Worm (Caenorhabditis elegans) whole organism, late embryonic: ENCODE measurements around the gene K07F5.14.
A peak's percentile ranks its signal among the peaks of the same experiment; 100 is the strongest.

Source experiments
- C08G9.2 ChIP-seq: sonication (generic microtip); optimal IDR thresholded peaks from 2 replicates; lab custom pipeline; 2016; ENCODE audit warnings: mild to moderate bottlenecking, missing genetic modification characterization, moderate library complexity, missing compliant biosample characterization
- Y22D7AL.16 ChIP-seq: sonication (generic microtip); optimal IDR thresholded peaks from 2 replicates; lab custom pipeline; 2016; ENCODE audit warnings: missing genetic modification characterization, missing compliant biosample characterization
- ama-1 ChIP-seq: fragments of 150-350 bp; optimal IDR thresholded peaks from 2 replicates; lab custom pipeline; 2014
- ceh-18 ChIP-seq: sonication (generic microtip); optimal IDR thresholded peaks from 2 replicates; lab custom pipeline; 2016; ENCODE audit warnings: missing genetic modification characterization, missing compliant biosample characterization
- ceh-19 ChIP-seq: fragments of 200-800 bp; sonication (Bioruptor generic); optimal IDR thresholded peaks from 2 replicates; lab custom pipeline; 2018; ENCODE audit warnings: mild to moderate bottlenecking, missing genetic modification characterization, missing compliant biosample characterization
- ceh-24 ChIP-seq: sonication (generic microtip); optimal IDR thresholded peaks from 2 replicates; lab custom pipeline; 2016; ENCODE audit warnings: mild to moderate bottlenecking, missing genetic modification characterization, missing compliant biosample characterization
- ceh-31 ChIP-seq: sonication (generic microtip); optimal IDR thresholded peaks from 2 replicates; lab custom pipeline; 2016; ENCODE audit warnings: missing genetic modification characterization, missing compliant biosample characterization
- ceh-34 ChIP-seq: sonication (generic microtip); optimal IDR thresholded peaks from 2 replicates; lab custom pipeline; 2016; ENCODE audit warnings: mild to moderate bottlenecking, missing genetic modification characterization, missing compliant biosample characterization
- ceh-45 ChIP-seq: fragments of 200-800 bp; sonication (Bioruptor generic); IDR thresholded peaks from 2 replicates; pipeline ENCODE4 v1.3.6; 2022; ENCODE audit warnings: missing genetic modification reagents, missing genetic modification characterization, missing compliant biosample characterization
- ceh-48 ChIP-seq: sonication (generic microtip); optimal IDR thresholded peaks from 2 replicates; lab custom pipeline; 2016; ENCODE audit warnings: missing genetic modification characterization, inconsistent platforms, missing compliant biosample characterization
- ceh-6 ChIP-seq: fragments of 200-800 bp; sonication (Bioruptor generic); optimal IDR thresholded peaks from 2 replicates; lab custom pipeline; 2018; ENCODE audit warnings: mild to moderate bottlenecking, missing genetic modification characterization, missing compliant biosample characterization
- ceh-9 ChIP-seq: sonication (generic microtip); optimal IDR thresholded peaks from 2 replicates; lab custom pipeline; 2016; ENCODE audit warnings: mild to moderate bottlenecking, missing genetic modification characterization, inconsistent platforms, missing compliant biosample characterization
- dmd-4 ChIP-seq: sonication (generic microtip); optimal IDR thresholded peaks from 2 replicates; lab custom pipeline; 2016; ENCODE audit warnings: borderline replicate concordance, missing genetic modification characterization, missing compliant biosample characterization
- elt-2 ChIP-seq: sonication (generic microtip); optimal IDR thresholded peaks from 2 replicates; lab custom pipeline; 2016; ENCODE audit warnings: missing genetic modification reagents, missing genetic modification characterization, missing compliant biosample characterization
- elt-4 ChIP-seq: sonication (generic microtip); optimal IDR thresholded peaks from 2 replicates; lab custom pipeline; 2016; ENCODE audit warnings: missing genetic modification characterization, missing compliant biosample characterization
- ets-4 ChIP-seq: sonication (generic microtip); optimal IDR thresholded peaks from 2 replicates; lab custom pipeline; 2016; ENCODE audit warnings: missing genetic modification characterization, missing compliant biosample characterization
- fax-1 ChIP-seq: sonication (generic microtip); optimal IDR thresholded peaks from 2 replicates; lab custom pipeline; 2016; ENCODE audit warnings: missing genotype, missing genetic modification characterization, missing compliant biosample characterization
- fkh-10 ChIP-seq: fragments of 150-350 bp; optimal IDR thresholded peaks from 2 replicates; lab custom pipeline; 2014; ENCODE audit warnings: missing biosample characterization, missing genetic modification reagents, missing genetic modification characterization
- hlh-13 ChIP-seq: fragments of 200-800 bp; sonication (Bioruptor generic); optimal IDR thresholded peaks from 2 replicates; lab custom pipeline; 2018; ENCODE audit warnings: mild to moderate bottlenecking, missing genetic modification characterization, missing compliant biosample characterization
- hlh-15 ChIP-seq: sonication (generic microtip); optimal IDR thresholded peaks from 2 replicates; lab custom pipeline; 2016; ENCODE audit warnings: missing genetic modification characterization, missing compliant biosample characterization
- hlh-30 ChIP-seq: sonication (generic microtip); optimal IDR thresholded peaks from 2 replicates; lab custom pipeline; 2017; ENCODE audit warnings: antibody characterized with exemption, missing genetic modification characterization, missing compliant biosample characterization; ENCODE audit not compliant: insufficient read depth
- hlh-6 ChIP-seq: sonication (generic microtip); optimal IDR thresholded peaks from 2 replicates; lab custom pipeline; 2016; ENCODE audit warnings: missing genotype, missing genetic modification characterization, missing compliant biosample characterization
- lim-6 ChIP-seq: sonication (generic microtip); optimal IDR thresholded peaks from 2 replicates; lab custom pipeline; 2016; ENCODE audit warnings: missing genetic modification characterization, missing compliant biosample characterization
- mec-3 ChIP-seq: sonication (generic microtip); optimal IDR thresholded peaks from 2 replicates; lab custom pipeline; 2016; ENCODE audit warnings: borderline replicate concordance, missing genetic modification characterization, missing compliant biosample characterization
- nfya-1 ChIP-seq: sonication (generic microtip); optimal IDR thresholded peaks from 2 replicates; lab custom pipeline; 2017; ENCODE audit warnings: missing genetic modification characterization, mild to moderate bottlenecking, missing compliant biosample characterization, antibody characterized with exemption, moderate library complexity
- nhr-232 ChIP-seq: sonication (generic microtip); optimal IDR thresholded peaks from 2 replicates; lab custom pipeline; 2016; ENCODE audit warnings: missing genetic modification characterization, missing compliant biosample characterization
- npax-4 ChIP-seq: sonication (generic microtip); optimal IDR thresholded peaks from 2 replicates; lab custom pipeline; 2016; ENCODE audit warnings: missing genetic modification characterization, missing compliant biosample characterization
- odd-2 ChIP-seq: sonication (generic microtip); optimal IDR thresholded peaks from 2 replicates; lab custom pipeline; 2017; ENCODE audit warnings: antibody characterized with exemption, mild to moderate bottlenecking, missing genetic modification characterization, missing compliant biosample characterization
- pat-9 ChIP-seq: fragments of 200-800 bp; sonication (Bioruptor generic); optimal IDR thresholded peaks from 2 replicates; lab custom pipeline; 2018; ENCODE audit warnings: mild to moderate bottlenecking, missing genetic modification characterization, moderate library complexity, missing compliant biosample characterization
- pax-1 ChIP-seq: fragments of 150-350 bp; optimal IDR thresholded peaks from 2 replicates; lab custom pipeline; 2014; ENCODE audit warnings: missing biosample characterization, missing genetic modification characterization
- pha-4 ChIP-seq: fragments of 150-350 bp; optimal IDR thresholded peaks from 2 replicates; lab custom pipeline; 2018; ENCODE audit warnings: missing biosample characterization, missing genetic modification reagents, missing genetic modification characterization
- pqm-1 ChIP-seq: sonication (generic microtip); optimal IDR thresholded peaks from 2 replicates; lab custom pipeline; 2016; ENCODE audit warnings: missing genetic modification characterization, missing compliant biosample characterization
- pros-1 ChIP-seq: fragments of 150-350 bp; optimal IDR thresholded peaks from 2 replicates; lab custom pipeline; 2014; ENCODE audit warnings: missing biosample characterization, missing genetic modification reagents, missing genetic modification characterization
- rnt-1 ChIP-seq: sonication (generic microtip); optimal IDR thresholded peaks from 2 replicates; lab custom pipeline; 2016; ENCODE audit warnings: missing genetic modification characterization, missing compliant biosample characterization
- sdc-2 ChIP-seq: sonication (generic microtip); optimal IDR thresholded peaks from 2 replicates; lab custom pipeline; 2016; ENCODE audit warnings: missing genotype, missing genetic modification characterization, missing compliant biosample characterization
- tbx-7 ChIP-seq: sonication (generic microtip); optimal IDR thresholded peaks from 2 replicates; lab custom pipeline; 2016; ENCODE audit warnings: missing genotype, missing genetic modification characterization, missing compliant biosample characterization
- ttx-3 ChIP-seq: sonication (generic microtip); optimal IDR thresholded peaks from 2 replicates; lab custom pipeline; 2016; ENCODE audit warnings: missing genetic modification reagents, missing genetic modification characterization, missing compliant biosample characterization
- unc-3 ChIP-seq, 2 experiments: fragments of 200-800 bp in 1 of 2; sonication (Bioruptor generic) in 1 of 2; sonication (generic microtip) in 1 of 2; conservative IDR thresholded peaks in 1 of 2; optimal IDR thresholded peaks in 1 of 2; 2 replicates each; pipeline versions ENCODE4 v1.3.6 to Lab custom; 2016 to 2022; ENCODE audit warnings: missing compliant biosample characterization in 2 of 2, missing genetic modification characterization in 2 of 2, missing genetic modification reagents in 1 of 2
- unc-42 ChIP-seq: sonication (generic microtip); optimal IDR thresholded peaks from 2 replicates; lab custom pipeline; 2016; ENCODE audit warnings: missing genotype, missing genetic modification characterization, missing compliant biosample characterization
- unc-55 ChIP-seq: sonication (generic microtip); optimal IDR thresholded peaks from 2 replicates; lab custom pipeline; 2017; ENCODE audit warnings: missing biosample characterization, missing genetic modification reagents, missing genetic modification characterization
- unc-86 ChIP-seq: sonication (generic microtip); optimal IDR thresholded peaks from 2 replicates; lab custom pipeline; 2016; ENCODE audit warnings: missing genetic modification characterization, missing compliant biosample characterization
- zip-5 ChIP-seq: sonication (generic microtip); optimal IDR thresholded peaks from 2 replicates; lab custom pipeline; 2016; ENCODE audit warnings: missing genetic modification characterization, missing compliant biosample characterization
- ztf-16 ChIP-seq: sonication (generic microtip); optimal IDR thresholded peaks from 2 replicates; lab custom pipeline; 2017; ENCODE audit warnings: missing genetic modification characterization, missing compliant biosample characterization

The K07F5.14 gene

ce11 chrIV:9869344-9869743 is 7.3 kb downstream of the K07F5.14 start:
- TF ChIP-seq pros-1 (tag; lab: Kevin White, UChicago): no peak
- no peak for TF ChIP-seq sdc-2 (tag; lab: Kevin White, UChicago)
- TF ChIP-seq ceh-24 (tag; lab: Kevin White, UChicago): no peak
- no peak for TF ChIP-seq tbx-7 (tag; lab: Kevin White, UChicago)
- TF ChIP-seq ceh-45 (GFP tag; lab: Robert Waterston, UW): no peak
- no peak for TF ChIP-seq Y22D7AL.16 (tag; lab: Kevin White, UChicago)

DNA sequence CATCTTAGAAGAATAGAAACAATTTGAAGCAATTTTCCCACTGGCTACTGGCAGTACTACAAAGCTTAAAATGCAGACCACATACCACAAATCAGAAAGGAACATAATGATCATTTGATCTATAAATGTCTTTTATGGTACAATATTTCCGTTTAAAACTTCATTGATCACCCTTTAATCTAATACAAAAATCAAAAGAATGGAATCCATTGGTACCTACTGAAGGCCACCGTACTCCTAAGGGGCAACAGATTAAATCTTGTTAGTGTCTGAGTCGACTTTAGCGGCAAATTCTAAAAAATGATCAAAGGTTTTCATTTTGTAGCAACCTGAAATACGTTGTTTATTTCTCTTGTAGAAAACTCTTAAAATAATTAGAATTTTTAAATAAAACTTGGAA is 10.2 kb downstream of the K07F5.14 start:
- no peak for TF ChIP-seq elt-2 (tag; lab: Kevin White, UChicago)
- TF ChIP-seq odd-2 (tag; lab: Kevin White, UChicago): no peak
- no peak for TF ChIP-seq pha-4 (tag; lab: Kevin White, UChicago)
- no peak for TF ChIP-seq ztf-16 (tag; lab: Kevin White, UChicago)
- no peak for TF ChIP-seq C08G9.2 (tag; lab: Kevin White, UChicago)
- no peak for TF ChIP-seq ceh-48 (tag; lab: Kevin White, UChicago)
- TF ChIP-seq pax-1: no peak
- no peak for TF ChIP-seq npax-4 (tag; lab: Kevin White, UChicago)
- no peak for TF ChIP-seq ceh-19 (GFP tag; lab: Kevin White, UChicago)
- TF ChIP-seq unc-3 (GFP tag; conservative IDR thresholded peaks at IDR 0.05; lab: Robert Waterston, UW): no peak
- TF ChIP-seq unc-3 (tag; optimal IDR thresholded peaks at IDR 0.05; lab: Kevin White, UChicago): no peak
- no peak for TF ChIP-seq unc-42 (tag; lab: Kevin White, UChicago)
- TF ChIP-seq mec-3: no peak

DNA sequence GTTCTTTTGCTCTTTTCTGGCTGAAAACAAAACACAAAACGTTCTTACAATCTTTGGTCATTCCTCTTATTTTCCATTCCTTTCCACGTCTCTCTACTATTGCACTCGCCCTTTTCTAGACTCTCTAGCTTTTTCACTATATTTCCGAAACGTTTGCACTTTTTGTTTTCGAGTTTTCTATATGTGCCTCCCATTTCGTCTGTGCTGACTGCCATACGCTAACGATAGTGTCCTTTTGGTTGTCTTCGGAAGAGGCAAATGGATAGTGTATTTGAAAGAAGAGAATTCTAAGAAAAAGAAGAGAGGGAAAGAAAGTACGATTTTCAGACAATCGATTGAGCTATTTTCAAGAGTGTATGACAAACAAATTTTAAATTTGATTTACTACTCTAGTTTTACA is 10.8 kb downstream of the K07F5.14 start:
- TF ChIP-seq mec-3: no peak
- TF ChIP-seq unc-3 (GFP tag; conservative IDR thresholded peaks at IDR 0.05; lab: Robert Waterston, UW): no peak
- TF ChIP-seq unc-3 (tag; optimal IDR thresholded peaks at IDR 0.05; lab: Kevin White, UChicago): no peak
- no peak for TF ChIP-seq ceh-18
- no peak for TF ChIP-seq pqm-1 (tag; lab: Kevin White, UChicago)
- TF ChIP-seq hlh-13 (GFP tag; lab: Kevin White, UChicago): no peak
- no peak for TF ChIP-seq hlh-15
- TF ChIP-seq pax-1: no peak
- TF ChIP-seq zip-5: no peak
- TF ChIP-seq ceh-34: no peak
- TF ChIP-seq ama-1: no peak
- no peak for TF ChIP-seq lim-6 (tag; lab: Kevin White, UChicago)
- TF ChIP-seq, all 69 proteins: peak for 0

DNA sequence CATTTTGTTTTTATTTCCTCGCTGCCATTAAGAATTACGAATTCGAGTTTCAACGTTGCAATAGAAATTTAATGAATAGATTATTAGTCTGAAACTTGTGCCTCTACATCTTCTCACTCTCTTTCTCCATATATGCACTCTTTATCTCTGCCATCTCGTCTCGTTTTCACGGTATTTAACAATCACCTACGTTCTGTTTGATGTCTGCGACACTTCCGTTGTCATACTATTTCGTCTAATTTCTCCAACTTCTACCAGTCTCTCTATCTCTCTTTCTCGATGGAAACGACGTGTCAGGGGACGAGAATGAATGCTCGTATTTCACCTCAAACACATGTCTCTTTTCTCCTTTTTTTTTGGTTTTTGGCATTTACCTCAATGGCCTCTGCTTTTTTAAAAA is 11.8 kb downstream of the K07F5.14 start:
- peak; percentile 11 for TF ChIP-seq ceh-18
- no peak for TF ChIP-seq ttx-3 (tag; lab: Kevin White, UChicago)
- TF ChIP-seq unc-55 (GFP tag; lab: Kevin White, UChicago): peak; percentile 9
- TF ChIP-seq dmd-4 (tag; lab: Kevin White, UChicago): no peak
- peak; percentile 28 for TF ChIP-seq nfya-1 (tag; lab: Kevin White, UChicago)
- TF ChIP-seq ceh-34: peak; percentile 79
- peak; percentile 34 for TF ChIP-seq ceh-31 (tag; lab: Kevin White, UChicago)
- TF ChIP-seq hlh-30 (tag; lab: Kevin White, UChicago): peak; percentile 31

ce11 chrIV:9875646-9876045 is 13.6 kb downstream of the K07F5.14 start:
- TF ChIP-seq rnt-1 (tag; lab: Kevin White, UChicago): no peak
- TF ChIP-seq lim-6 (tag; lab: Kevin White, UChicago): no peak
- no peak for TF ChIP-seq ztf-16 (tag; lab: Kevin White, UChicago)
- no peak for TF ChIP-seq C08G9.2 (tag; lab: Kevin White, UChicago)
- no peak for TF ChIP-seq hlh-6 (tag; lab: Kevin White, UChicago)
- no peak for TF ChIP-seq fkh-10 (GFP tag; lab: Kevin White, UChicago)
- TF ChIP-seq Y22D7AL.16 (tag; lab: Kevin White, UChicago): no peak
- no peak for TF ChIP-seq ttx-3 (tag; lab: Kevin White, UChicago)
- TF ChIP-seq ceh-18: no peak
- TF ChIP-seq unc-86 (tag; lab: Kevin White, UChicago): no peak
- TF ChIP-seq ets-4: no peak
- TF ChIP-seq ceh-9 (tag; lab: Kevin White, UChicago): no peak
- TF ChIP-seq npax-4 (tag; lab: Kevin White, UChicago): no peak
- no peak for TF ChIP-seq ceh-6 (GFP tag; lab: Kevin White, UChicago)
- no peak for TF ChIP-seq zip-5
- no peak for TF ChIP-seq fax-1 (tag; lab: Kevin White, UChicago)
- TF ChIP-seq nhr-232 (tag; lab: Kevin White, UChicago): no peak
- no peak for TF ChIP-seq pat-9 (tag; lab: Kevin White, UChicago)
- no peak for TF ChIP-seq elt-4 (tag; lab: Kevin White, UChicago)
